Fruit fly (Drosophila melanogaster): Measurements from ENCODE around the gene CG6938.

CG6938 gene

DNA sequence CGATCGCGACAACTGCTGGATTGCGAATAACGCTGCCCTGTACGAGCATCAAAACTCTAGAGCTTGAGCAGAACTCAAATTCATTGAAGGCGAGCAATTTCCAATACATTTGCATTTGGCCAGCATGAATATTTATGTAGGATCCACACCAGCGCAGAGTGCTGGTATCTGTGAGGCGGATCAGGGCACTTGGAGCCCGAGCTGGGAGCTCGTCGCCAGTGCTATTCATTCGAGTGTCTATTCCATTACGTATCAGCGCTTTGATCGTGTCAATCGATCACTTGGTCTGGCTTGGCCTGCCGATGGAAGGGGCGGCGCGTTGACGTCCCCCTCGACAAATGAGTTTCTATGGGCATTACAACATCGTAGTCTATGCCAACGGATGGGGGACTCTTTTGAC lies 18.6 kb upstream of the CG6938 start, which contains the start of gene prc:
prc (minus strand) TSS at position 28 of the 400 bp plus-strand sequence.
- TF ChIP-seq brk (GFP tag; optimal IDR thresholded peaks at IDR 0.05) (no peak), psq (GFP tag; optimal IDR thresholded peaks at IDR 0.05) (no peak), Sp1 (GFP tag; optimal IDR thresholded peaks at IDR 0.05) (no peak), GATAd (GFP tag; optimal IDR thresholded peaks at IDR 0.05) (no peak), Abd-B (GFP tag; optimal IDR thresholded peaks at IDR 0.05) (no peak), CrebA (GFP tag; optimal IDR thresholded peaks at IDR 0.05; ENCODE audit: borderline replicate concordance) (no peak), Jra (GFP tag; optimal IDR thresholded peaks at IDR 0.05) (no peak)

DNA sequence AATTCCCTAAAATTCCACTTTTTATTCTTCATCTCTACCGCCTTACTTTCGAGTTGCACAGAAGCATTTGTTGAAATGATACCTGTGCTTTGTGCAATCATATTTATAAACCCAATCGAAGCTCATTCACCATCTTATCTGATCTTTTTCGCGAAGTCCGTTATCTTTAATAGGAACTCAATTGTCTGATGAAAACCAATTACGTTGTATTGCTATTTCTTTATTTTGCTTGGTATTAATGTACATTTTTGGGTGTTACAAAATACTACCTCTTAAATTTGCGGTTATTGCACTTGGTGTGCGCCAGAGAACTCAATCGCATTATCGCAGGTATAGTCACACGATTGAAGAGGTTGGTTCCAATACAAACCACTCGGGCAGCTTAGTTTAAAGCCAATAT lies 11.8 kb upstream of the CG6938 start, which contains the start of gene Muc68E:
Muc68E (minus strand) TSS at position 101 of the 400 bp plus-strand sequence.
- no peak for TF ChIP-seq Hr78 (GFP tag; optimal IDR thresholded peaks at IDR 0.05)
- TF ChIP-seq Hnf4 (GFP tag; optimal IDR thresholded peaks at IDR 0.05): no peak
- TF ChIP-seq dsf (GFP tag; optimal IDR thresholded peaks at IDR 0.05; ENCODE audit: borderline replicate concordance): no peak
- no peak for TF ChIP-seq Hr83 (GFP tag; optimal IDR thresholded peaks at IDR 0.05; ENCODE audit: poor library complexity, severe bottlenecking)
- no peak for TF ChIP-seq CG32264 (GFP tag; optimal IDR thresholded peaks at IDR 0.05)
- no peak for TF ChIP-seq Abd-B (GFP tag; optimal IDR thresholded peaks at IDR 0.05)
- TF ChIP-seq sage (GFP tag; optimal IDR thresholded peaks at IDR 0.05): no peak
- no peak for TF ChIP-seq pan (optimal IDR thresholded peaks at IDR 0.05)
- TF ChIP-seq h (GFP tag; optimal IDR thresholded peaks at IDR 0.05): no peak
- TF ChIP-seq GATAd (GFP tag; optimal IDR thresholded peaks at IDR 0.05): no peak

DNA sequence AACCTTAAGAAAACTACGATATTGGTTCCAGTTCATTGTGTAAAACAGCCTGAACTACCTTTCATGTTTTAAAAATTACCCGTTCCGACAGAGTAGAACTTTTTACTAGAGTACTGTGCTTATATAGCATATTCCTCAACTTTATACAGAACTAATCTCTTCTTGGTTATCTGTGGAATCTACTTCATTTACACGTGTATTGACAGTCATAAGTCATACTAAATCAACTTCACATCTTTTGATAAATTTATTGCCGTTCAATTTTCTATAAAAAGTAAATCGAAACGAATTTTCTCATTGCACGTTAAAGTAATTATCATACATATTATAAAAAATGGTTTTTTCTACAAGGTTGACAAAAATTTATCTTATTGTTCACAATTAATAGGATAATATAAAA lies 11.0 kb upstream of the CG6938 start, which contains the start of gene CG42397:
CG42397 (minus strand) TSS at position 101 of the 400 bp plus-strand sequence.
- TF ChIP-seq Sp1 (GFP tag; optimal IDR thresholded peaks at IDR 0.05) (no peak), CrebA (GFP tag; optimal IDR thresholded peaks at IDR 0.05; ENCODE audit: borderline replicate concordance) (no peak), foxo (GFP tag; optimal IDR thresholded peaks at IDR 0.05) (no peak), dl (GFP tag; optimal IDR thresholded peaks at IDR 0.05; ENCODE audit: insufficient read depth in 1 of 2, partially characterized antibody in 2 of 2) (no peak), h (GFP tag; optimal IDR thresholded peaks at IDR 0.05) (no peak), sage (GFP tag; optimal IDR thresholded peaks at IDR 0.05) (no peak), Mio (GFP tag; optimal IDR thresholded peaks at IDR 0.05) (no peak), Jra (GFP tag; optimal IDR thresholded peaks at IDR 0.05) (no peak), usp (GFP tag; optimal IDR thresholded peaks at IDR 0.05) (no peak), ey (GFP tag; optimal IDR thresholded peaks at IDR 0.05) (no peak), br (GFP tag; optimal IDR thresholded peaks at IDR 0.05) (no peak), CG32264 (GFP tag; optimal IDR thresholded peaks at IDR 0.05) (no peak)

DNA sequence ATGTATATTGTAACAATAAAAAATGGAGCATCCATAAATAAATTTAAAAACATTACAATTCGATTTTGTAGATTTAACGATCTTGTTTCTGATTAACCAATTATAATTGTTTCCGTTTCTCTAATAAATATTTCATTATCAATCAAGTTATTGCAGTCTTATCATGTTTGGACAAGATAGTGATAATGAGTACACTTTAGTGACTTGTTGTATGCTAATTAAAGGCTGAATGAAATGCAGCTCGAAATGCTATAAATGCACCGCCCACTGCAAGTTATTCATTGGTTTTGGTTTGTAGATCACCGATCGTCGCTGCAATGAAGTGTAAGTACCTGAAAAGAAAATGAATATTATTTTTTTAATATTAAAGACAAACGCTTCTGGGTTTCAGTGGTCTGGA lies 10.1 kb upstream of the CG6938 start, which contains the start of gene CG14125:
CG14125 (plus strand) TSS at position 301 of the 400 bp plus-strand sequence.
- no peak for TF ChIP-seq Hr83 (GFP tag; optimal IDR thresholded peaks at IDR 0.05; ENCODE audit: poor library complexity, severe bottlenecking)
- no peak for TF ChIP-seq jim (GFP tag; optimal IDR thresholded peaks at IDR 0.05)
- no peak for TF ChIP-seq OdsH (GFP tag; optimal IDR thresholded peaks at IDR 0.05)
- no peak for TF ChIP-seq N (GFP tag; optimal IDR thresholded peaks at IDR 0.05)
- TF ChIP-seq sv (GFP tag; optimal IDR thresholded peaks at IDR 0.05): no peak
- TF ChIP-seq tai (GFP tag; optimal IDR thresholded peaks at IDR 0.05): no peak
- no peak for TF ChIP-seq CG32264 (GFP tag; optimal IDR thresholded peaks at IDR 0.05)
- no peak for TF ChIP-seq HLH106 (tag; optimal IDR thresholded peaks at IDR 0.05)
- TF ChIP-seq Vsx2 (GFP tag; optimal IDR thresholded peaks at IDR 0.05; ENCODE audit: partially characterized antibody): no peak
- TF ChIP-seq lola (GFP tag; optimal IDR thresholded peaks at IDR 0.05): no peak
- TF ChIP-seq fru (GFP tag; optimal IDR thresholded peaks at IDR 0.05): no peak
- TF ChIP-seq dl (GFP tag; optimal IDR thresholded peaks at IDR 0.05; ENCODE audit: insufficient read depth in 1 of 2, partially characterized antibody in 2 of 2): no peak
- no peak for TF ChIP-seq h (GFP tag; optimal IDR thresholded peaks at IDR 0.05)
- no peak for TF ChIP-seq GATAd (GFP tag; optimal IDR thresholded peaks at IDR 0.05)
- no peak for TF ChIP-seq Sp1 (GFP tag; optimal IDR thresholded peaks at IDR 0.05)

DNA sequence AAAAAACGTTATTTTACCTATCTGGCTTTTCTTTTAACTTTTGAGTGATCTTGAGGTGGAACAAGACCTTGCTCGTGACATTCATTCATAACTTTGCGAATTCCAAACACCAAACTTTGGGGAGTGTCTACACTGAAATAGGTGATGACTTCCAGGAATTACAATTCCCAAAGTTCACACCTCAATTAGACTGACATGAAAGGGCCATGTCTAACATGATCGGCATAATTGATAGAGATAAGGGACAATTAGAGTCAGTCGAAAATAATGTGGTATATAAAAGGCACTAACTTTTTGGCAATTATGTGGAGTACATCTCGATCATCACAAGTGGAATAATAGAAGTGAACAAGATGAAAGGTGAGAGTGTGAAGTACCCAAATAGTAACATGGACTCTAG lies 8.9 kb upstream of the CG6938 start, which contains the start of gene CG43896:
CG43896 (plus strand) TSS at position 301 of the 400 bp plus-strand sequence.
- TF ChIP-seq CrebA (GFP tag; optimal IDR thresholded peaks at IDR 0.05; ENCODE audit: borderline replicate concordance) (no peak), CG32264 (GFP tag; optimal IDR thresholded peaks at IDR 0.05) (no peak), woc (GFP tag; optimal IDR thresholded peaks at IDR 0.05) (no peak), brk (GFP tag; optimal IDR thresholded peaks at IDR 0.05) (no peak), Hr83 (GFP tag; optimal IDR thresholded peaks at IDR 0.05; ENCODE audit: poor library complexity, severe bottlenecking) (no peak), sage (GFP tag; optimal IDR thresholded peaks at IDR 0.05) (no peak), br (GFP tag; optimal IDR thresholded peaks at IDR 0.05) (no peak), fru (GFP tag; optimal IDR thresholded peaks at IDR 0.05) (no peak), Jra (GFP tag; optimal IDR thresholded peaks at IDR 0.05) (no peak)
